Fruit fly (Drosophila melanogaster): ENCODE measurements around the gene CG17776.
A peak's percentile ranks its signal among the peaks of the same experiment; 100 is the strongest.

Gene CG17776

DNA sequence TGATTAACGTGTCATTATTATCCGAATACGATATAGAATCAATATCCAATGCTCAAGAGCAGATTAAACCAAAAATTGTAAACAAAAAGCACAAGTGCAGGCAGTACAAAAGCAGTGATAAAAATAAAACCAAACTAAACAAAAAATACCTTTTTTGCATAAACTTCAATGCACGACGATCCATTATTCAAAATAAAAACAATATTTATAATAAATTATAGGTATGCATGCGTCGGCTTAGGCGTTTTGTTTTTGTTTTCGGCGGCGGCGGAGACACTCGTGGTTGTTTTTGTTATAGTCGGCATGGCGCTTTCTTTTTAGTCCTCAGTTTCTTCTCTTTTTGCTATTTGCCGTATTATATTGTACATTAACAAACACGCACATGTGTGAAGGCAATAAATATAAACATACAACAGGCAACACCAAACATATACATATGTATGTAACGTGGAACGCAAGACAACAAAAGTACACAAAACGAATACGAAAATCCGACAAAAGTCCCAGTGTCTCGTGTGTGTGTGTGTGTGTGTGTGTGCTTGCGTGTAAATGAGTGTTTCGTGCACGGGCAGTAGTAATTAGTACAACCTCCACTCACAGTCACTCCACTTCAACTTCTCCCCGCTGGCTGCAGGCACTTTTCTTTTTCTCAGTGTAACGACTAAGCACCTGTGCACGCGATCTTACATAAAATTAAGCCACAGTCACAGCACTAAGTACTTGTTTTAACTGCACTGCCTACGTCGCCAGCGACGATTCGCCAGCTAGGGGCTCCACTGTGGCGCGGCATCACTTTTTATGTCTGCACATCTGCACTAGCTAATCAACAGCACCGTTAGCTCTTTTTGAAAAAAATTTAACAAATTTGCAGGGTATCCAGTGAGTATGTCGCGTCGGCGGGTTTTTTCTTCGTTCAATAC, 48.4 kb upstream of the CG17776 start (continued):
- TF ChIP-seq Antp (GFP tag; optimal IDR thresholded peaks at IDR 0.05) (peak; percentile 34), NFAT (GFP tag; IDR thresholded peaks at IDR 0.05) (0 out of 2 replicates have a peak, but pooled peaks have one; percentile 22), sug (tag; optimal IDR thresholded peaks at IDR 0.05) (no peak), unpg (GFP tag; optimal IDR thresholded peaks at IDR 0.05) (peak; percentile 45), Lhr (GFP tag; optimal IDR thresholded peaks at IDR 0.05) (no peak), Max (GFP tag; optimal IDR thresholded peaks at IDR 0.05) (no peak), Hr51 (GFP tag; optimal IDR thresholded peaks at IDR 0.05) (peak in 1 of 2 experiments; percentile 34), gem (tag; optimal IDR thresholded peaks at IDR 0.05) (peak; percentile 59), Xbp1 (GFP tag; optimal IDR thresholded peaks at IDR 0.05) (peak; percentile 47), zen (tag; optimal IDR thresholded peaks at IDR 0.05) (no peak), wor (GFP tag; IDR thresholded peaks at IDR 0.05) (peak; percentile 28; the same call in 1 of the 2 replicates), zf30C (GFP tag; optimal IDR thresholded peaks at IDR 0.05) (peak; percentile 78), Bgb (GFP tag; IDR thresholded peaks at IDR 0.05; ENCODE audit: partially characterized antibody) (no peak), lmd (GFP tag; IDR thresholded peaks at IDR 0.05) (peak; percentile 62), eve (GFP tag; optimal IDR thresholded peaks at IDR 0.05) (peak in 1 of 2 experiments; percentile 67), slbo (GFP tag; IDR thresholded peaks at IDR 0.05) (peak; percentile 54), crol (GFP tag; IDR thresholded peaks at IDR 0.05) (no peak), Rfx (GFP tag; IDR thresholded peaks at IDR 0.05) (peak; percentile 54), nau (GFP tag; optimal IDR thresholded peaks at IDR 0.05) (no peak), Awh (GFP tag; IDR thresholded peaks at IDR 0.05) (0 out of 2 replicates have a peak, but pooled peaks have one; percentile 21), scrt (GFP tag; optimal IDR thresholded peaks at IDR 0.05) (peak; percentile 26), wek (GFP tag; optimal IDR thresholded peaks at IDR 0.05) (no peak), ssp (GFP tag; IDR thresholded peaks at IDR 0.05) (peak; percentile 41; the same call in 1 of the 2 replicates), CG16815 (GFP tag; optimal IDR thresholded peaks at IDR 0.05) (peak; percentile 41), CG14014 (GFP tag; IDR thresholded peaks at IDR 0.05) (0 out of 2 replicates have a peak, but pooled peaks have one; percentile 7), CG9727 (GFP tag; optimal IDR thresholded peaks at IDR 0.05) (no peak), slp2 (GFP tag; optimal IDR thresholded peaks at IDR 0.05) (peak; percentile 50), hb (GFP tag; IDR thresholded peaks at IDR 0.05; ENCODE audit: partially characterized antibody) (no peak), CG32772 (GFP tag; IDR thresholded peaks at IDR 0.05) (peak; percentile 42; the same call in 1 of the 2 replicates), ken (GFP tag; IDR thresholded peaks at IDR 0.05) (0 out of 3 replicates have a peak, but pooled peaks have one; percentile 39), CG11093 (GFP tag; IDR thresholded peaks at IDR 0.05) (0 out of 3 replicates have a peak, but pooled peaks have one; percentile 45), dpn (GFP tag; optimal IDR thresholded peaks at IDR 0.05) (peak; percentile 12 to 53), CG30403 (GFP tag; optimal IDR thresholded peaks at IDR 0.05) (peak; percentile 56), CG7271 (tag; optimal IDR thresholded peaks at IDR 0.05) (peak; percentile 46), CG7372 (GFP tag; IDR thresholded peaks at IDR 0.05) (peak; percentile 49), CG9817 (tag; optimal IDR thresholded peaks at IDR 0.05) (peak; percentile 42), PHDP (tag; optimal IDR thresholded peaks at IDR 0.05) (no peak), Atf6 (GFP tag; IDR thresholded peaks at IDR 0.05) (no peak), CoRest (tag; optimal IDR thresholded peaks at IDR 0.05) (peak; percentile 25), Ets97D (GFP tag; optimal IDR thresholded peaks at IDR 0.05) (no peak), maf-S (GFP tag; optimal IDR thresholded peaks at IDR 0.05) (peak; percentile 65), row (GFP tag; IDR thresholded peaks at IDR 0.05) (peak; percentile 76), Opbp (GFP tag; IDR thresholded peaks at IDR 0.05; ENCODE audit: partially characterized antibody) (no peak), Sox102F (GFP tag; optimal IDR thresholded peaks at IDR 0.05) (peak; percentile 31), gcm2 (GFP tag; optimal IDR thresholded peaks at IDR 0.05) (no peak), p53 (GFP tag; optimal IDR thresholded peaks at IDR 0.05) (peak; percentile 38), CG12942 (GFP tag; optimal IDR thresholded peaks at IDR 0.05) (peak; percentile 15), CG13424 (tag; optimal IDR thresholded peaks at IDR 0.05) (peak; percentile 45)
